Fruit fly (Drosophila melanogaster) whole organism, embryonic: ENCODE measurements around the gene CG7943.

Experiments
- CG10321 ChIP-seq: fragments of 200-800 bp; sonication (Bioruptor generic); IDR thresholded peaks from 2 replicates; pipeline ENCODE4 v1.3.6; 2022; ENCODE audit warnings: missing biosample characterization, missing genetic modification characterization
- CG10462 ChIP-seq: fragments of 200-800 bp; sonication (Bioruptor generic); optimal IDR thresholded peaks from 2 replicates; lab custom pipeline; 2016; ENCODE audit warnings: missing biosample characterization, missing genetic modification characterization
- CG10654 ChIP-seq: fragments of 200-800 bp; sonication (Bioruptor generic); optimal IDR thresholded peaks from 2 replicates; lab custom pipeline; 2016; ENCODE audit warnings: missing biosample characterization, missing genetic modification characterization
- CG12219 ChIP-seq: fragments of 200-800 bp; sonication (Bioruptor generic); optimal IDR thresholded peaks from 3 replicates; lab custom pipeline; 2018; ENCODE audit warnings: missing biosample characterization, mild to moderate bottlenecking, missing genetic modification characterization
- CG1233 ChIP-seq: fragments of 200-800 bp; sonication (Bioruptor generic); optimal IDR thresholded peaks from 4 replicates; lab custom pipeline; 2018; ENCODE audit warnings: missing biosample characterization, mild to moderate bottlenecking, missing genetic modification characterization
- CG13424 ChIP-seq: fragments of 200-800 bp; sonication (Bioruptor generic); optimal IDR thresholded peaks from 2 replicates; lab custom pipeline; 2019; ENCODE audit warnings: missing biosample characterization, mild to moderate bottlenecking, missing genetic modification characterization, moderate library complexity
- CG13624 ChIP-seq: fragments of 200-800 bp; sonication (Bioruptor generic); optimal IDR thresholded peaks from 2 replicates; lab custom pipeline; 2016; ENCODE audit warnings: missing biosample characterization, missing genetic modification characterization
- CG13894 ChIP-seq: fragments of 200-800 bp; sonication (Bioruptor generic); optimal IDR thresholded peaks from 3 replicates; lab custom pipeline; 2018; ENCODE audit warnings: missing biosample characterization, mild to moderate bottlenecking, missing genetic modification characterization, moderate library complexity
- CG14667 ChIP-seq: fragments of 200-800 bp; sonication (Bioruptor generic); IDR thresholded peaks from 2 replicates; pipeline ENCODE4 v1.3.6; 2022; ENCODE audit warnings: missing biosample characterization, missing genetic modification characterization
- CG16863 ChIP-seq: fragments of 200-800 bp; sonication (Bioruptor generic); optimal IDR thresholded peaks from 3 replicates; lab custom pipeline; 2016; ENCODE audit warnings: missing biosample characterization, missing genetic modification characterization
- CG18262 ChIP-seq: fragments of 200-800 bp; optimal IDR thresholded peaks from 3 replicates; lab custom pipeline; 2019; ENCODE audit warnings: missing biosample characterization, mild to moderate bottlenecking, missing genetic modification characterization, moderate library complexity
- CG2202 ChIP-seq: fragments of 200-800 bp; sonication (Bioruptor generic); optimal IDR thresholded peaks from 2 replicates; lab custom pipeline; 2018; ENCODE audit warnings: missing biosample characterization, mild to moderate bottlenecking, missing genetic modification characterization
- CG4328 ChIP-seq: fragments of 200-800 bp; sonication (Bioruptor generic); optimal IDR thresholded peaks from 3 replicates; lab custom pipeline; 2017; ENCODE audit warnings: missing biosample characterization, missing genetic modification reagents, missing genetic modification characterization
- CG5953 ChIP-seq: fragments of 200-800 bp; sonication (Bioruptor generic); IDR thresholded peaks from 2 replicates; pipeline ENCODE4 v1.3.6; 2022; ENCODE audit warnings: missing biosample characterization, missing genetic modification characterization
- CG6813 ChIP-seq: fragments of 200-800 bp; sonication (Bioruptor generic); optimal IDR thresholded peaks from 2 replicates; lab custom pipeline; 2017; ENCODE audit warnings: missing biosample characterization, missing genetic modification characterization, mild to moderate bottlenecking, moderate library complexity, missing genetic modification reagents
- CG7928 ChIP-seq: fragments of 200-800 bp; sonication (Bioruptor generic); optimal IDR thresholded peaks from 2 replicates; lab custom pipeline; 2017; ENCODE audit warnings: missing biosample characterization, mild to moderate bottlenecking, missing genetic modification characterization
- CG7987 ChIP-seq: fragments of 200-800 bp; sonication (Bioruptor generic); optimal IDR thresholded peaks from 2 replicates; lab custom pipeline; 2018; ENCODE audit warnings: missing biosample characterization, mild to moderate bottlenecking, missing genetic modification characterization, moderate library complexity
- Fer1 ChIP-seq: fragments of 200-800 bp; sonication (Bioruptor generic); optimal IDR thresholded peaks from 2 replicates; lab custom pipeline; 2017; ENCODE audit warnings: missing biosample characterization, mild to moderate bottlenecking, missing genetic modification characterization
- HmgZ ChIP-seq: fragments of 200-800 bp; sonication (Bioruptor generic); optimal IDR thresholded peaks from 2 replicates; lab custom pipeline; 2018; ENCODE audit warnings: missing biosample characterization, mild to moderate bottlenecking, missing genetic modification characterization
- MBD-R2 ChIP-seq: fragments of 200-800 bp; sonication (Bioruptor generic); IDR thresholded peaks from 2 replicates; pipeline ENCODE4 v1.3.6; 2022; ENCODE audit warnings: missing biosample characterization, missing genetic modification characterization
- MTF-1 ChIP-seq: fragments of 200-800 bp; sonication (Bioruptor generic); optimal IDR thresholded peaks from 2 replicates; lab custom pipeline; 2018; ENCODE audit warnings: missing biosample characterization, mild to moderate bottlenecking, missing genetic modification characterization, borderline replicate concordance
- Pdp1 ChIP-seq, 2 experiments: fragments of 200-800 bp; sonication (Bioruptor generic); optimal IDR thresholded peaks; 3 replicates each; lab custom pipeline; 2016; ENCODE audit warnings: missing biosample characterization in 2 of 2, missing genetic modification characterization in 2 of 2, mild to moderate bottlenecking in 1 of 2, moderate library complexity in 1 of 2
- Six4 ChIP-seq: fragments of 200-800 bp; sonication (Bioruptor generic); optimal IDR thresholded peaks from 2 replicates; lab custom pipeline; 2016; ENCODE audit warnings: missing biosample characterization, missing genetic modification characterization
- Stat92E ChIP-seq, 3 experiments: fragments of >200 bp in 2 of 3; fragments of 200-800 bp in 1 of 3; sonication (Bioruptor generic) in 1 of 3; optimal IDR thresholded peaks; 2 replicates each; lab custom pipeline; 2017 to 2019; ENCODE audit warnings: missing biosample characterization in 3 of 3, missing genetic modification characterization in 3 of 3, mild to moderate bottlenecking in 1 of 3, moderate library complexity in 1 of 3
- Tbp ChIP-seq: fragments of >200 bp; optimal IDR thresholded peaks from 2 replicates; lab custom pipeline; 2018; ENCODE audit warnings: missing biosample characterization, missing genetic modification characterization
- Usf ChIP-seq: fragments of 200-800 bp; sonication (Bioruptor generic); optimal IDR thresholded peaks from 2 replicates; lab custom pipeline; 2017; ENCODE audit warnings: missing genotype, missing biosample characterization, missing genetic modification characterization
- ap ChIP-seq: fragments of 200-800 bp; sonication (Bioruptor generic); IDR thresholded peaks from 2 replicates; pipeline ENCODE4 v1.3.6; 2022; ENCODE audit warnings: missing biosample characterization, missing genetic modification characterization
- bab2 ChIP-seq: fragments of 200-800 bp; sonication (Bioruptor generic); optimal IDR thresholded peaks from 2 replicates; lab custom pipeline; 2016; ENCODE audit warnings: missing biosample characterization, missing genetic modification characterization
- chinmo ChIP-seq: fragments of 200-800 bp; sonication (Bioruptor generic); IDR thresholded peaks from 4 replicates; pipeline ENCODE4 v1.3.6; 2022; ENCODE audit warnings: missing biosample characterization, missing genetic modification characterization; ENCODE audit not compliant: partially characterized antibody
- crol ChIP-seq: fragments of 200-800 bp; sonication (Bioruptor generic); IDR thresholded peaks from 2 replicates; pipeline ENCODE4 v1.3.6; 2022; ENCODE audit warnings: missing biosample characterization, missing genetic modification characterization
- fd3F ChIP-seq: fragments of 200-800 bp; sonication (Bioruptor generic); optimal IDR thresholded peaks from 2 replicates; lab custom pipeline; 2018; ENCODE audit warnings: missing biosample characterization, mild to moderate bottlenecking, missing genetic modification characterization, moderate library complexity
- grau ChIP-seq: fragments of 200-800 bp; optimal IDR thresholded peaks from 3 replicates; lab custom pipeline; 2019; ENCODE audit warnings: missing biosample characterization, mild to moderate bottlenecking, missing genetic modification characterization, moderate library complexity
- gro ChIP-seq: fragments of 200-800 bp; sonication (Bioruptor generic); optimal IDR thresholded peaks from 2 replicates; lab custom pipeline; 2016; ENCODE audit warnings: missing biosample characterization, missing genetic modification characterization
- hbn ChIP-seq: fragments of 200-800 bp; sonication (Bioruptor generic); IDR thresholded peaks from 2 replicates; pipeline ENCODE4 v1.3.6; 2022; ENCODE audit warnings: missing biosample characterization, missing genetic modification characterization; ENCODE audit not compliant: partially characterized antibody
- her ChIP-seq: fragments of 200-800 bp; sonication (Bioruptor generic); optimal IDR thresholded peaks from 2 replicates; lab custom pipeline; 2016; ENCODE audit warnings: missing biosample characterization, missing genetic modification characterization
- hth ChIP-seq: fragments of >200 bp; optimal IDR thresholded peaks from 2 replicates; lab custom pipeline; 2017; ENCODE audit warnings: inconsistent platforms
- jing ChIP-seq: fragments of 200-800 bp; sonication (Bioruptor generic); optimal IDR thresholded peaks from 2 replicates; lab custom pipeline; 2018; ENCODE audit warnings: missing biosample characterization, mild to moderate bottlenecking, missing genetic modification characterization
- nerfin-2 ChIP-seq: fragments of 200-800 bp; sonication (Bioruptor generic); IDR thresholded peaks from 2 replicates; pipeline ENCODE4 v1.3.6; 2022; ENCODE audit warnings: missing biosample characterization, missing genetic modification characterization; ENCODE audit not compliant: partially characterized antibody
- otp ChIP-seq: fragments of 200-800 bp; sonication (Bioruptor generic); IDR thresholded peaks from 3 replicates; pipeline ENCODE4, ENCODE4 v1.3.6; 2022; ENCODE audit warnings: missing biosample characterization, missing genetic modification characterization
- pan ChIP-seq, 4 experiments: fragments of >200 bp in 3 of 4; fragments of 200-800 bp in 1 of 4; sonication (Bioruptor generic) in 1 of 4; optimal IDR thresholded peaks in 3 of 4; IDR thresholded peaks in 1 of 4; 2 replicates each; pipeline versions ENCODE4 v1.3.6 to Lab custom; 2017 to 2022; ENCODE audit warnings: missing biosample characterization in 2 of 4, missing genetic modification characterization in 2 of 4, mixed read lengths in 1 of 4
- psq ChIP-seq: fragments of 200-800 bp; sonication (Bioruptor generic); optimal IDR thresholded peaks from 2 replicates; lab custom pipeline; 2017; ENCODE audit warnings: missing biosample characterization, missing genetic modification characterization
- ranshi ChIP-seq: fragments of 200-800 bp; sonication (Bioruptor generic); IDR thresholded peaks from 2 replicates; pipeline ENCODE4 v1.3.6; 2022; ENCODE audit warnings: missing biosample characterization, missing genetic modification characterization
- sima ChIP-seq: fragments of 200-800 bp; sonication (Bioruptor generic); optimal IDR thresholded peaks from 2 replicates; lab custom pipeline; 2016; ENCODE audit warnings: missing biosample characterization, missing genetic modification characterization
- slbo ChIP-seq: fragments of 200-800 bp; sonication (Bioruptor generic); IDR thresholded peaks from 2 replicates; pipeline ENCODE4 v1.3.6; 2022; ENCODE audit warnings: missing biosample characterization, missing genetic modification characterization
- sob ChIP-seq: fragments of 200-800 bp; sonication (Bioruptor generic); IDR thresholded peaks from 2 replicates; pipeline ENCODE4 v1.3.6; 2022; ENCODE audit warnings: missing biosample characterization, missing genetic modification characterization
- sug ChIP-seq: fragments of 200-800 bp; optimal IDR thresholded peaks from 2 replicates; lab custom pipeline; 2019; ENCODE audit warnings: missing biosample characterization, mild to moderate bottlenecking, missing genetic modification characterization, moderate library complexity
- unpg ChIP-seq: fragments of 200-800 bp; sonication (Bioruptor generic); optimal IDR thresholded peaks from 3 replicates; lab custom pipeline; 2018; ENCODE audit warnings: missing biosample characterization, mild to moderate bottlenecking, missing genetic modification characterization, moderate library complexity
- usp ChIP-seq: fragments of >200 bp; optimal IDR thresholded peaks from 2 replicates; lab custom pipeline; 2017; ENCODE audit warnings: missing biosample characterization, missing genetic modification characterization
- vvl ChIP-seq: fragments of 200-800 bp; sonication (Bioruptor generic); IDR thresholded peaks from 2 replicates; pipeline ENCODE4 v1.3.6; 2022; ENCODE audit warnings: missing biosample characterization, missing genetic modification characterization
- wdn ChIP-seq: fragments of 200-800 bp; sonication (Bioruptor generic); IDR thresholded peaks from 2 replicates; pipeline ENCODE4 v1.3.6; 2022; ENCODE audit warnings: missing biosample characterization, missing genetic modification characterization

Gene CG7943

DNA sequence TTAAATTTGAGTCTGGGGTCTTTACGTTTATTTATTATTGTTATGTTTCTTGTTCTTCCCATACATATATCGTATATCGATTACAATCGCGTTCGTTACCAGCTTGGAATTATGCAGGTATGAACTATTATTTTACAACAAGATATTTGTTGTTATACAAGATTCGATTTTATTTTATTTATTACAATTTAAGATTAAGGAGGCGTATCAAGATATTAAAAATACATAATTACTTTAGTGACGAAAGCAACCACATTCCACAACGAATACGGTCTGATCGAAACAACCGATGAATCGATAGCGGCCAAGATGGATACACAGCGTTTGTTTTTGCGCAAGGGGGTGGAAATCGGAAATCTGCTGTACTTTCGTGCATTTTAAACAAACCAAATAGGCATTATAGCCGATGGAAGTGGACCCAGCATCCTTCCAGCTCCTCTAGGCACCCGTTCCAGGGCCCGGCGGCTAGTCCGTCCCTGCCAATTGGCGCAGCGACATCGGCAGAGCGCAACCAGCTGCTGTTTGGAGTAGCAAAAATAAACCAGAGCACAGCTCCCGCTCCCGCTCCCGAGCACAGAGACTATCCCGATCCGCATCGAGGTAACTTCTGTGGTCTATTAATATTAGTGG lies 48.5 kb upstream of the CG7943 start, which contains the start of the genes CG15525 and CG11504 (continued):
- no peak for TF ChIP-seq CG2202 (tag; lab: Kevin White, UChicago)
- TF ChIP-seq sob (GFP tag; lab: Robert Waterston, UW), result peak; percentile 67
- TF ChIP-seq CG5953 (GFP tag; lab: Robert Waterston, UW), result peak; percentile 38; the same call in 1 of the 2 replicates
- TF ChIP-seq HmgZ (tag; lab: Kevin White, UChicago), result peak; percentile 63
- TF ChIP-seq CG16863, result peak; percentile 17
- no peak for TF ChIP-seq Tbp
- no peak for TF ChIP-seq pan (optimal IDR thresholded peaks at IDR 0.05; lab: Kevin White, UChicago)
- TF ChIP-seq pan (GFP tag; optimal IDR thresholded peaks at IDR 0.05 in 1 of 2, IDR thresholded peaks at IDR 0.05 in 1 of 2), result no peak
- no peak for TF ChIP-seq her (GFP tag; lab: Kevin White, UChicago)
- peak; percentile 58 for TF ChIP-seq ranshi (GFP tag; lab: Robert Waterston, UW)
- no peak for TF ChIP-seq psq (GFP tag; lab: Kevin White, UChicago)
- TF ChIP-seq CG1233 (GFP tag; lab: Kevin White, UChicago), result no peak
- no peak for TF ChIP-seq sima (GFP tag; lab: Kevin White, UChicago)
- no peak for TF ChIP-seq usp
- TF ChIP-seq CG14667 (GFP tag; lab: Robert Waterston, UW), result peak; percentile 31; the same call in 1 of the 2 replicates
- peak; percentile 51 for TF ChIP-seq ap (GFP tag; lab: Robert Waterston, UW)
- peak; percentile 39 for TF ChIP-seq CG13424 (tag; lab: Kevin White, UChicago)
- TF ChIP-seq CG10321 (GFP tag; lab: Robert Waterston, UW), result no peak
- TF ChIP-seq hth (lab: Kevin White, UChicago), result no peak
- peak; percentile 62; the same call in 1 of the 2 replicates for TF ChIP-seq vvl (GFP tag; lab: Robert Waterston, UW)
- TF ChIP-seq CG18262 (tag; lab: Kevin White, UChicago), result no peak
- no peak for TF ChIP-seq CG12219
- no peak for TF ChIP-seq otp (GFP tag; lab: Robert Waterston, UW)
- peak; percentile 10 for TF ChIP-seq fd3F
- peak; percentile 86 for TF ChIP-seq hbn (GFP tag; lab: Robert Waterston, UW)
- no peak for TF ChIP-seq wdn
- TF ChIP-seq grau (tag; lab: Kevin White, UChicago), result peak; percentile 50
- no peak for TF ChIP-seq Six4 (GFP tag; lab: Kevin White, UChicago)
- peak; percentile 37 for TF ChIP-seq bab2 (GFP tag; lab: Kevin White, UChicago)
- TF ChIP-seq MTF-1 (GFP tag; lab: Kevin White, UChicago), result no peak
- TF ChIP-seq Fer1, result no peak
- no peak for TF ChIP-seq sug
- TF ChIP-seq crol (GFP tag; lab: Robert Waterston, UW), result peak; percentile 81
- TF ChIP-seq gro (GFP tag; lab: Kevin White, UChicago), result peak; percentile 53
- TF ChIP-seq CG4328 (GFP tag; lab: Kevin White, UChicago), result no peak
- peak; percentile 95 for TF ChIP-seq MBD-R2 (GFP tag; lab: Robert Waterston, UW)
- TF ChIP-seq jing (GFP tag; lab: Kevin White, UChicago), result no peak
- TF ChIP-seq Usf (GFP tag; lab: Kevin White, UChicago), result no peak
- peak; percentile 38 for TF ChIP-seq CG10654
- TF ChIP-seq CG7928, result no peak
- no peak for TF ChIP-seq CG10462 (GFP tag; lab: Kevin White, UChicago)
- TF ChIP-seq CG6813, result no peak
- no peak for TF ChIP-seq CG13894
- peak; percentile 85; the same call in 1 of the 4 replicates for TF ChIP-seq chinmo (GFP tag; lab: Robert Waterston, UW)
- TF ChIP-seq CG7987, result no peak
- TF ChIP-seq Stat92E (GFP tag; optimal IDR thresholded peaks at IDR 0.05; lab: Kevin White, UChicago), result no peak
- peak; percentile 86 for TF ChIP-seq nerfin-2 (GFP tag; lab: Robert Waterston, UW)
- peak; percentile 84 for TF ChIP-seq slbo (GFP tag; lab: Robert Waterston, UW)
- no peak for TF ChIP-seq unpg (GFP tag; lab: Kevin White, UChicago)
- TF ChIP-seq Pdp1 (GFP tag; optimal IDR thresholded peaks at IDR 0.05; lab: Kevin White, UChicago), result peak; percentile 61 to 77
- peak; percentile 65 for TF ChIP-seq CG13624 (GFP tag; lab: Kevin White, UChicago)
